Fruit fly (Drosophila melanogaster) whole organism, larva: ENCODE data around the gene Ubi-p63E.

Experiments
- noc ChIP-seq: fragments of 200-800 bp; sonication (Bioruptor generic); optimal IDR thresholded peaks from 3 replicates; lab custom pipeline; 2019; ENCODE audit warnings: missing biosample characterization, mild to moderate bottlenecking, missing genetic modification characterization, moderate library complexity

Ubi-p63E gene

DNA sequence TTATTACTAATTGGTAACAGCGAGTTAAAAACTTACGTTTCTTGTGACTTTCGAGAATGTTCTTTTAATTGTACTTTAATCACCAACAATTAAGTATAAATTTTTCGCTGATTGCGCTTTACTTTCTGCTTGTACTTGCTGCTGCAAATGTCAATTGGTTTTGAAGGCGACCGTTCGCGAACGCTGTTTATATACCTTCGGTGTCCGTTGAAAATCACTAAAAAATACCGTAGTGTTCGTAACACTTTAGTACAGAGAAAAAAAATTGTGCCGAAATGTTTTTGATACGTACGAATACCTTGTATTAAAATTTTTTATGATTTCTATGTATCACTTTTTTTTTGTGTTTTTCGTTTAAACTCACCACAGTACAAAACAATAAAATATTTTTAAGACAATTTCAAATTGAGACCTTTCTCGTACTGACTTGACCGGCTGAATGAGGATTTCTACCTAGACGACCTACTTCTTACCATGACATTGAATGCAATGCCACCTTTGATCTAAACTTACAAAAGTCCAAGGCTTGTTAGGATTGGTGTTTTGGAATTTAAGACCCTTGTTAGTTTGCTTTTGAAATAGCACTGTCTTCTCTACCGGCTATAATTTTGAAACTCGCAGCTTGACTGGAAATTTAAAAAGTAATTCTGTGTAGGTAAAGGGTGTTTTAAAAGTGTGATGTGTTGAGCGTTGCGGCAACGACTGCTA lies at the start of gene Ubi-p63E:
Gene Ubi-p63E, minus strand, starts transcription at position 694 of the 708 bp plus-strand sequence.
- no peak for TF ChIP-seq noc

DNA sequence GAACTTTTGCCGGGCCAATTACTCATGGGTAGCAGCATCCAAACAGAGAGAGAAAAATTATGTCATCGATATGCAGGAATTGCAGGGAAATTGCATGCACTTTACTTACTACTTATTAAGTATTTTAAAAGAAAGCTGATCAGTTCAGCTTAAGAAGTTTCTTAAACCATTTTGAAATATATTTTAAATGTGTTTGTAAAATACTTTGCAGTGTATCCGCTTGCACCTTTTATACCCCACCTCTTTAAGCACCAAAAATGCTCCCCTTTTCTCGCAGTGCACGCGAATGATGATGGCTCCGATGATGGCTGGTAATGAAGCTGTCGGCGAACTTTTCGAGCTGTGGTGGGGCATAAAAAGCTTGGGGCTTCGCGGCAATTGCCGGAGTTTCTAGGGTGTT lies 49.5 kb upstream of the Ubi-p63E start, which contains the start of gene CG14984:
Gene CG14984, minus strand, starts transcription at position 83 of the 400 bp plus-strand sequence.
- TF ChIP-seq noc = peak; percentile 83

dm6 chr3L:3951875-3952274 lies 48.9 kb upstream of the Ubi-p63E start:
- no peak for TF ChIP-seq noc

dm6 chr3L:3949205-3949604 lies 46.2 kb upstream of the Ubi-p63E start, which contains the start of gene CG14983:
Gene CG14983, minus strand, starts transcription at chr3L:3949305.
- TF ChIP-seq noc = no peak

- no peak for TF ChIP-seq noc
These were observed 44.4 kb upstream of the Ubi-p63E start, which contains the start of gene CG10853 for dm6 chr3L:3947301-3947941. Gene CG10853, plus strand, starts transcription at chr3L:3947891.

DNA sequence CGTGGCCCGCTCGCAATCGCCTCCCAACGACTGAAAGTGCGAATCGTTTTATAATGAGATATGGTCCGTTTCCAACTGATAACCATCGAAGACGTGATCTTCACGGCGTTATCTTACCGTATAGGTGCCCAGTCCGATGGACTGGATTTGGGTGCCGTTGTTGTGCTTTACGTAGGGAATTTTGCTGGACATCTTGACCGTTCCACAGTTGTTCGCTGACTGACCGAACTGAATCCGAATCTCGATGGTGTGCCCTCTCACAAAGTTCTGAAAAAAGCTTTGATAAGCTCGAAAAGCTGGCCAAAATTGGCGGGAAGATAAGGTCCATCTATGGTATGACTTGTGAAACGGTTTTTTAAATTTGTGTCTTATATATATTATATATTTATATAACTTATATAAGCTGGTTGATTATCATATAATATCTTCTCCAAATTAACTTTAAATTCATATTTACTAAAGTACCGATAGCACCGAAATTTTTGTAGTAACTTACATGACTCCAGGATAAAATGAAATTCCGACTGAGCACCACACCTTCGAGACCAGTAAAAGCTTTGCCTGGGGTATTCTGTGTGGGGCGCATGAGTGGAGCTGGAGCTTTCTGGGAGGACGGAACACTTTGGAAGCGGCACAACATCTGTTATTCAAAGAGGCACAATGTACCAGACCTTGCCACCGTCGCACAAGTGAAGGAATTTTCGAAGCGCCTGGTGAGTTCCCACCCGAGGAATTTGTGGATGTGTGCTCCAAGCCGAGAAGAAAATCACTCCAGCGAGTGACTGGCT lies 39.5 kb upstream of the Ubi-p63E start, which contains the start of the genes CG10863 and CG14982:
Gene CG10863, minus strand, starts transcription at position 225 of the 788 bp plus-strand sequence.
Gene CG14982, plus strand, starts transcription at position 470 of the 788 bp plus-strand sequence.
- TF ChIP-seq noc = peak; percentile 80

DNA sequence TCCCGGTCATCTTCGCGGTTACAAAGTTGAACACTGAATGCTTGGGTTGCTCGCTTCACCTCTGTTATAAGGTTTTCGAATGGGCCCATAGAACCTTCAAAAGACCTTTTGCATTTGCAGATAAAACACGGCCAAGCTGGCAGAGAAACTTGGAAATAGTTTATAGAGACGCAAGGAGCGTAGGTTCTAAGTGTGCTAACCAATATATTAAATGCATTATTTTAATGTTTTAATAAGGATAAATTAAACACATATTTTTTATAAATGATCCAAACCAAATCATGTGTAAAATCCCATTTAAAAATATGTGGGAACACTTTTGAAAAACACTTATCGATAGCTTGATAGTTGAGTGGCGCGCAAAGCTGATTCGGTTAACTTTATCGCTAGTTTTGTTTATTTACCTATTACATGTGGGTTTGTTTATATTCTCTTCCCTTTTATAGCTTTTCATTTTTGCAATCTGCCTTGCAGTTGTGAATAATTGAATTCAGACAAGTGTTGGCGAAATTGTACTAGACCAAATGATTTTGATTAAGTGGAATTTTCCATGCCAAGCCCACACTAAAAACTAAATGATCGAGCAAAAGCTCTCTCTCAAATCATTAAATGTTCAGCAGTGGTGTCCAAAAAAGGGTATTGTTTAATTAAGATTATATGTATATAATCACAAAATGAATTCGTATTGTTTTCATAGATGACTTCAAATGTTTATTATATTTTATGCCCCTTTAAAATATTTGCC lies 37.3 kb upstream of the Ubi-p63E start, which contains the start of gene CG12766:
Gene CG12766, minus strand, starts transcription at position 51 of the 745 bp plus-strand sequence.
- TF ChIP-seq noc = peak; percentile 77

DNA sequence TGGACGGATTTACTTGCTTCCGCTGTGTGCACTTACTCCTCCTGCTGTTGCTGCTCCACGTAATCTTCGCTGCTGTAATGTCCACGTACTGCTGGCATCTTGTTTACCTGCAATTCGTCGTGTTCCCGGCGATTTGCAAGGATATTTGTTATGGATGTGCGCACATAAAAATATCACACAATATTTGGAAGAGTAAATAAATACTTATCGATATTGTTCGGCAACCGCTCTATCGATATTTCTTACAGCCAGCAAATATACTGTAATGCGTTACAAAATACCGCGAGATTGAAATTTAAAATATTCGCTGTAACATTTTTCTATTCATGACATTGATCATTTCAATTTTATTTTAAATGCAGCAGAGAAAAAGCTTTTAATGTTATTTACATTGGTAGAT lies 34.8 kb upstream of the Ubi-p63E start, which contains the start of gene CG10866:
Gene CG10866, minus strand, starts transcription at position 187 of the 400 bp plus-strand sequence.
- TF ChIP-seq noc = no peak

dm6 chr3L:3935567-3936207 lies 32.7 kb upstream of the Ubi-p63E start, which contains the start of gene Eip63F-1:
Gene Eip63F-1, minus strand, starts transcription at chr3L:3935617.
- TF ChIP-seq noc = peak; percentile 81

dm6 chr3L:3934110-3934509 lies 31.1 kb upstream of the Ubi-p63E start:
- TF ChIP-seq noc = no peak

DNA sequence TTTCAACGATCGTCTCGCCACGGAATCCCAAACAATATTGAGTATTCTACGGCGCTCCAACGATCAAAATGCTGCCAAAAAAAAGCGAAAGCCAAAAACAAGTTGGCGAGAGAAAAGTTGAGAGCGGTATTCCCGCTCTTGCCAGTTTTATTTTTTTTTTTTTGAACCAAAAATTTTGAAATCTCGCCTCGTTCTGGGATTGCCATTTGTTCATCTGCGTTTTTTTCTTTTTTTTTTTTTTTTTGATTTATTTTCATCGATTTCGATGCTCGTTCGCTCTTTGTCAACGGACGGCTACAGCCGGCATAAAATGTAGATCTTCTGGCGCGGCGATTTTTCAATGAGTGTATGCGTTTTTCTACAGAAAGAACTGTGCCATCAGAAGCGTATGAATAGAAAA lies 30.6 kb upstream of the Ubi-p63E start:
- TF ChIP-seq noc = no peak

dm6 chr3L:3932742-3933289 lies 29.8 kb upstream of the Ubi-p63E start:
- peak; percentile 31 for TF ChIP-seq noc

dm6 chr3L:3931778-3932177 lies 28.8 kb upstream of the Ubi-p63E start:
- peak; percentile 23 for TF ChIP-seq noc

DNA sequence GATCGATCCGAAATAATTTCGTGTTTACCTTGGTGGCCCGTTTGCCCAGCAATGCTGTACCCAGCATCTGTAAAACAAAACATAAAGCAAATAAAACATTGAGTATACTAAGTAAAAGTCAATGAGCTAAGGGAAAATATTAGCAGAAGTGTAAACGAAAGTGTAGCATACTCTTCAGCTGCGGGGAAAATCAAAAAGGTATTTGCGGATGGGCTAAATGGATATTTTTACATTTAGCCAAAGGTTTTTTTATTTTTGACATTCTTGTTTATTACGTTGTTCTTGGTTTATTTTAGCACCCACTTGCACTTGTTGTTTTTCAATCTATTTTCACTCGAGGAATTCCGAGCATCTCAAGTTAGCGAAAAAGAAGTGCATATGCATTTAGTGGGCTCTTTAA lies 27.9 kb upstream of the Ubi-p63E start:
- no peak for TF ChIP-seq noc
